Fruit fly (Drosophila melanogaster) whole organism, embryonic: ENCODE measurements around the gene CG5516.

Experiments used
- Asciz ChIP-seq: fragments of 200-800 bp; sonication (Bioruptor generic); optimal IDR thresholded peaks from 2 replicates; lab custom pipeline; 2017; ENCODE audit warnings: missing biosample characterization, mild to moderate bottlenecking, missing genetic modification characterization, missing genetic modification reagents
- B-H2 ChIP-seq: fragments of 200-800 bp; sonication (Bioruptor generic); optimal IDR thresholded peaks from 2 replicates; lab custom pipeline; 2018; ENCODE audit warnings: missing biosample characterization, mild to moderate bottlenecking, missing genetic modification characterization
- CG10209 ChIP-seq: fragments of 200-800 bp; sonication (Bioruptor generic); optimal IDR thresholded peaks from 3 replicates; lab custom pipeline; 2017; ENCODE audit warnings: missing biosample characterization, mild to moderate bottlenecking, missing genetic modification characterization, missing genetic modification reagents
- CG10565 ChIP-seq: fragments of 200-800 bp; sonication (Bioruptor generic); optimal IDR thresholded peaks from 3 replicates; lab custom pipeline; 2016; ENCODE audit warnings: missing biosample characterization, mild to moderate bottlenecking, missing genetic modification characterization
- CG12071 ChIP-seq: fragments of 200-800 bp; sonication (Bioruptor generic); optimal IDR thresholded peaks from 3 replicates; lab custom pipeline; 2018; ENCODE audit warnings: missing biosample characterization, mild to moderate bottlenecking, missing genetic modification characterization
- CG12236 ChIP-seq: fragments of 200-800 bp; sonication (Bioruptor generic); optimal IDR thresholded peaks from 2 replicates; lab custom pipeline; 2016; ENCODE audit warnings: missing biosample characterization, missing genetic modification characterization
- CG16813 ChIP-seq: fragments of 200-800 bp; sonication (Bioruptor generic); IDR thresholded peaks from 3 replicates; pipeline ENCODE4 v1.3.6; 2022; ENCODE audit warnings: missing biosample characterization, missing genetic modification characterization; ENCODE audit not compliant: partially characterized antibody
- CG16815 ChIP-seq: fragments of 200-800 bp; sonication (Bioruptor generic); optimal IDR thresholded peaks from 3 replicates; lab custom pipeline; 2017; ENCODE audit warnings: missing biosample characterization, mild to moderate bottlenecking, missing genetic modification characterization
- CG32532 ChIP-seq: fragments of 200-800 bp; sonication (Bioruptor generic); IDR thresholded peaks from 2 replicates; pipeline ENCODE4 v1.3.6; 2022; ENCODE audit warnings: missing biosample characterization, missing genetic modification characterization
- CG32772 ChIP-seq: fragments of 200-800 bp; sonication (Bioruptor generic); IDR thresholded peaks from 2 replicates; pipeline ENCODE4 v1.3.6; 2022; ENCODE audit warnings: missing biosample characterization, missing genetic modification characterization
- CG3847 ChIP-seq: fragments of 200-800 bp; sonication (Bioruptor generic); IDR thresholded peaks from 2 replicates; pipeline ENCODE4 v1.3.6; 2022; ENCODE audit warnings: missing biosample characterization, missing genetic modification characterization
- CG4424 ChIP-seq: fragments of 200-800 bp; sonication (Bioruptor generic); optimal IDR thresholded peaks from 3 replicates; lab custom pipeline; 2016; ENCODE audit warnings: missing biosample characterization, missing genetic modification characterization
- CG4820 ChIP-seq: fragments of 200-800 bp; sonication (Bioruptor generic); optimal IDR thresholded peaks from 3 replicates; lab custom pipeline; 2016; ENCODE audit warnings: missing biosample characterization, missing genetic modification characterization
- CG5180 ChIP-seq: fragments of 200-800 bp; sonication (Bioruptor generic); optimal IDR thresholded peaks from 3 replicates; lab custom pipeline; 2017; ENCODE audit warnings: missing biosample characterization, missing genetic modification characterization, mild to moderate bottlenecking, moderate library complexity, missing genetic modification reagents
- CG5245 ChIP-seq: fragments of 200-800 bp; sonication (Bioruptor generic); optimal IDR thresholded peaks from 3 replicates; lab custom pipeline; 2016; ENCODE audit warnings: missing biosample characterization, missing genetic modification characterization
- CG6654 ChIP-seq: fragments of 200-800 bp; sonication (Bioruptor generic); optimal IDR thresholded peaks from 2 replicates; lab custom pipeline; 2017; ENCODE audit warnings: missing biosample characterization, mild to moderate bottlenecking, missing genetic modification characterization
- CG6813 ChIP-seq: fragments of 200-800 bp; sonication (Bioruptor generic); optimal IDR thresholded peaks from 2 replicates; lab custom pipeline; 2017; ENCODE audit warnings: missing biosample characterization, missing genetic modification characterization, mild to moderate bottlenecking, moderate library complexity, missing genetic modification reagents
- CG8290 ChIP-seq, 3 experiments: fragments of 200-800 bp; sonication (Bioruptor generic); optimal IDR thresholded peaks; 2 replicates each; lab custom pipeline; 2016 to 2019; ENCODE audit warnings: missing biosample characterization in 3 of 3, missing genetic modification characterization in 3 of 3, mild to moderate bottlenecking in 2 of 3, moderate library complexity in 1 of 3
- CG8359 ChIP-seq: fragments of 200-800 bp; sonication (Bioruptor generic); optimal IDR thresholded peaks from 2 replicates; lab custom pipeline; 2017; ENCODE audit warnings: missing biosample characterization, mild to moderate bottlenecking, missing genetic modification characterization, borderline replicate concordance
- CG9609 ChIP-seq: fragments of 200-800 bp; sonication (Bioruptor generic); optimal IDR thresholded peaks from 3 replicates; lab custom pipeline; 2016; ENCODE audit warnings: missing biosample characterization, missing genetic modification characterization
- D19B ChIP-seq: fragments of 200-800 bp; sonication (Bioruptor generic); optimal IDR thresholded peaks from 2 replicates; lab custom pipeline; 2017; ENCODE audit warnings: missing biosample characterization, mild to moderate bottlenecking, missing genetic modification characterization
- GATAe ChIP-seq: fragments of 200-800 bp; sonication (Bioruptor generic); conservative IDR thresholded peaks from 2 replicates; pipeline ENCODE4 v1.3.6; 2022; ENCODE audit warnings: missing biosample characterization, missing genetic modification characterization
- HLH3B ChIP-seq: fragments of 200-800 bp; sonication (Bioruptor generic); IDR thresholded peaks from 2 replicates; pipeline ENCODE4 v1.3.6; 2022; ENCODE audit warnings: missing biosample characterization, missing genetic modification characterization
- HmgZ ChIP-seq: fragments of 200-800 bp; sonication (Bioruptor generic); optimal IDR thresholded peaks from 2 replicates; lab custom pipeline; 2018; ENCODE audit warnings: missing biosample characterization, mild to moderate bottlenecking, missing genetic modification characterization
- MESR4 ChIP-seq: fragments of 200-800 bp; sonication (Bioruptor generic); optimal IDR thresholded peaks from 2 replicates; lab custom pipeline; 2018; ENCODE audit warnings: missing biosample characterization, mild to moderate bottlenecking, missing genetic modification characterization, moderate library complexity
- Mrtf ChIP-seq: fragments of 200-800 bp; sonication (Bioruptor generic); IDR thresholded peaks from 3 replicates; pipeline ENCODE4 v1.3.6; 2022; ENCODE audit warnings: missing biosample characterization, missing genetic modification characterization
- Neu2 ChIP-seq: fragments of 200-800 bp; sonication (Bioruptor generic); optimal IDR thresholded peaks from 3 replicates; lab custom pipeline; 2016; ENCODE audit warnings: missing biosample characterization, missing genetic modification characterization, borderline replicate concordance
- Opbp ChIP-seq: fragments of 200-800 bp; sonication (Bioruptor generic); IDR thresholded peaks from 3 replicates; pipeline ENCODE4 v1.3.6; 2022; ENCODE audit warnings: missing biosample characterization, missing genetic modification characterization; ENCODE audit not compliant: partially characterized antibody
- Usf ChIP-seq: fragments of 200-800 bp; sonication (Bioruptor generic); optimal IDR thresholded peaks from 2 replicates; lab custom pipeline; 2017; ENCODE audit warnings: missing genotype, missing biosample characterization, missing genetic modification characterization
- ase ChIP-seq: fragments of 200-800 bp; sonication (Bioruptor generic); IDR thresholded peaks from 3 replicates; pipeline ENCODE4 v1.3.6; 2022; ENCODE audit warnings: missing biosample characterization, missing genetic modification characterization
- cg ChIP-seq: fragments of 200-800 bp; sonication (Bioruptor generic); optimal IDR thresholded peaks from 3 replicates; lab custom pipeline; 2019; ENCODE audit warnings: missing biosample characterization, mild to moderate bottlenecking, missing genetic modification characterization, moderate library complexity
- crp ChIP-seq, 2 experiments: fragments of 200-800 bp; sonication (Bioruptor generic); optimal IDR thresholded peaks; 2 replicates in 1 of 2; 3 replicates in 1 of 2; lab custom pipeline; 2017; ENCODE audit warnings: missing biosample characterization in 2 of 2, missing genetic modification characterization in 2 of 2, mild to moderate bottlenecking in 1 of 2, moderate library complexity in 1 of 2
- fd96Cb ChIP-seq: fragments of 200-800 bp; sonication (Bioruptor generic); optimal IDR thresholded peaks from 2 replicates; lab custom pipeline; 2018; ENCODE audit warnings: missing biosample characterization, mild to moderate bottlenecking, missing genetic modification characterization, moderate library complexity
- ftz-f1 ChIP-seq: fragments of 200-800 bp; sonication (Bioruptor generic); optimal IDR thresholded peaks from 2 replicates; lab custom pipeline; 2016; ENCODE audit warnings: missing biosample characterization, missing genetic modification characterization
- fu2 ChIP-seq: fragments of 200-800 bp; sonication (Bioruptor generic); optimal IDR thresholded peaks from 2 replicates; lab custom pipeline; 2016; ENCODE audit warnings: missing biosample characterization, missing genetic modification characterization
- h ChIP-seq: fragments of >200 bp; optimal IDR thresholded peaks from 2 replicates; lab custom pipeline; 2017
- insv ChIP-seq, 2 experiments: fragments of 200-800 bp; sonication (Bioruptor generic); optimal IDR thresholded peaks; 3 replicates each; lab custom pipeline; 2016 to 2018; ENCODE audit warnings: missing biosample characterization in 2 of 2, missing genetic modification characterization in 2 of 2
- jing ChIP-seq: fragments of 200-800 bp; sonication (Bioruptor generic); optimal IDR thresholded peaks from 2 replicates; lab custom pipeline; 2018; ENCODE audit warnings: missing biosample characterization, mild to moderate bottlenecking, missing genetic modification characterization
- maf-S ChIP-seq: fragments of 200-800 bp; sonication (Bioruptor generic); optimal IDR thresholded peaks from 2 replicates; lab custom pipeline; 2016; ENCODE audit warnings: missing biosample characterization, missing genetic modification characterization
- oc ChIP-seq: fragments of 200-800 bp; sonication (Bioruptor generic); optimal IDR thresholded peaks from 2 replicates; lab custom pipeline; 2018; ENCODE audit warnings: missing biosample characterization, mild to moderate bottlenecking, missing genetic modification characterization, moderate library complexity
- onecut ChIP-seq: fragments of 200-800 bp; sonication (Bioruptor generic); IDR thresholded peaks from 2 replicates; pipeline ENCODE4 v1.3.6; 2022; ENCODE audit warnings: missing biosample characterization, missing genetic modification characterization
- pb ChIP-seq: fragments of 200-800 bp; sonication (Bioruptor generic); optimal IDR thresholded peaks from 3 replicates; lab custom pipeline; 2016; ENCODE audit warnings: missing biosample characterization, missing genetic modification characterization
- pum ChIP-seq: fragments of 200-800 bp; sonication (Bioruptor generic); optimal IDR thresholded peaks from 2 replicates; lab custom pipeline; 2016; ENCODE audit warnings: missing biosample characterization, missing genetic modification characterization
- ro ChIP-seq: fragments of 200-800 bp; sonication (Bioruptor generic); IDR thresholded peaks from 2 replicates; pipeline ENCODE4 v1.3.6; 2022; ENCODE audit warnings: missing biosample characterization, missing genetic modification characterization
- row ChIP-seq: fragments of 200-800 bp; sonication (Bioruptor generic); IDR thresholded peaks from 3 replicates; pipeline ENCODE4 v1.3.6; 2022; ENCODE audit warnings: missing biosample characterization, missing genetic modification characterization
- sc ChIP-seq, 3 experiments: fragments of >200 bp in 2 of 3; fragments of 200-800 bp in 1 of 3; sonication (Bioruptor generic) in 1 of 3; optimal IDR thresholded peaks; 2 replicates in 2 of 3; 3 replicates in 1 of 3; lab custom pipeline; 2017; ENCODE audit warnings: mild to moderate bottlenecking in 1 of 3, missing biosample characterization in 1 of 3, missing genetic modification characterization in 1 of 3, missing genetic modification reagents in 1 of 3
- slbo ChIP-seq: fragments of 200-800 bp; sonication (Bioruptor generic); IDR thresholded peaks from 2 replicates; pipeline ENCODE4 v1.3.6; 2022; ENCODE audit warnings: missing biosample characterization, missing genetic modification characterization
- tgo ChIP-seq: fragments of 200-800 bp; sonication (Bioruptor generic); IDR thresholded peaks from 3 replicates; pipeline ENCODE4 v1.3.6; 2022; ENCODE audit warnings: missing biosample characterization, missing genetic modification characterization
- tio ChIP-seq: fragments of 200-800 bp; sonication (Bioruptor generic); optimal IDR thresholded peaks from 2 replicates; lab custom pipeline; 2017; ENCODE audit warnings: missing biosample characterization, missing genetic modification characterization, inconsistent platforms
- tll ChIP-seq, 2 experiments: fragments of 200-800 bp in 1 of 2; fragments of >200 bp in 1 of 2; sonication (Bioruptor generic) in 1 of 2; optimal IDR thresholded peaks; 2 replicates each; lab custom pipeline; 2017 to 2019; ENCODE audit warnings: missing biosample characterization in 2 of 2, missing genetic modification characterization in 2 of 2, mild to moderate bottlenecking in 1 of 2, moderate library complexity in 1 of 2

Gene CG5516

dm6 chr3R:15973488-15973975 lies 9.8 kb downstream of the CG5516 start (continued):
- TF ChIP-seq pum (GFP tag; lab: Kevin White, UChicago): peak; percentile 28
- peak; percentile 76 for TF ChIP-seq MESR4
- no peak for TF ChIP-seq Asciz (GFP tag; lab: Kevin White, UChicago)
- no peak for TF ChIP-seq D19B
- TF ChIP-seq CG8290 (GFP tag; optimal IDR thresholded peaks at IDR 0.05; lab: Kevin White, UChicago): no peak
- TF ChIP-seq CG8290 (tag; optimal IDR thresholded peaks at IDR 0.05; lab: Kevin White, UChicago): peak in 1 of 2 experiments; percentile 67
- TF ChIP-seq CG5180: peak; percentile 6
- TF ChIP-seq CG32532 (GFP tag; lab: Robert Waterston, UW): no peak
- TF ChIP-seq fd96Cb (tag; lab: Kevin White, UChicago): no peak
- TF ChIP-seq CG16815 (GFP tag; lab: Kevin White, UChicago): no peak
- TF ChIP-seq h (lab: Kevin White, UChicago): no peak
- no peak for TF ChIP-seq sc (optimal IDR thresholded peaks at IDR 0.05; lab: Kevin White, UChicago)
- no peak for TF ChIP-seq sc (GFP tag; optimal IDR thresholded peaks at IDR 0.05; lab: Kevin White, UChicago)
- no peak for TF ChIP-seq Opbp (GFP tag; lab: Robert Waterston, UW)
- TF ChIP-seq ase (GFP tag; lab: Robert Waterston, UW): no peak
- no peak for TF ChIP-seq jing
- TF ChIP-seq CG4424 (GFP tag; lab: Kevin White, UChicago): no peak
- no peak for TF ChIP-seq ro
- peak; percentile 2 for TF ChIP-seq B-H2 (GFP tag; lab: Kevin White, UChicago)
- TF ChIP-seq Neu2: no peak
- TF ChIP-seq CG16813: no peak
- TF ChIP-seq CG5245 (GFP tag; lab: Kevin White, UChicago): no peak
- TF ChIP-seq tll (GFP tag; optimal IDR thresholded peaks at IDR 0.05; lab: Kevin White, UChicago): peak in 1 of 2 experiments; percentile 37
- TF ChIP-seq CG6813 (GFP tag; lab: Kevin White, UChicago): no peak
- TF ChIP-seq oc (tag; lab: Kevin White, UChicago): no peak
- TF ChIP-seq tio (GFP tag; lab: Kevin White, UChicago): no peak
- no peak for TF ChIP-seq CG8359 (GFP tag; lab: Kevin White, UChicago)
- TF ChIP-seq insv (GFP tag; optimal IDR thresholded peaks at IDR 0.05; lab: Kevin White, UChicago): peak in 1 of 2 experiments; percentile 55
- TF ChIP-seq pb (GFP tag; lab: Kevin White, UChicago): peak; percentile 52
- no peak for TF ChIP-seq CG12236 (GFP tag; lab: Kevin White, UChicago)
- no peak for TF ChIP-seq row
- TF ChIP-seq CG6654 (GFP tag; lab: Kevin White, UChicago): peak; percentile 96
- no peak for TF ChIP-seq slbo
- TF ChIP-seq HLH3B: no peak
- TF ChIP-seq CG12071 (GFP tag; lab: Kevin White, UChicago): peak; percentile 30
- TF ChIP-seq CG32772 (GFP tag; lab: Robert Waterston, UW): no peak
- peak; percentile 17 for TF ChIP-seq maf-S (GFP tag; lab: Kevin White, UChicago)
- TF ChIP-seq onecut: peak; percentile 84
- no peak for TF ChIP-seq Usf (GFP tag; lab: Kevin White, UChicago)
- TF ChIP-seq cg (GFP tag; lab: Kevin White, UChicago): peak; percentile 86
- TF ChIP-seq HmgZ (tag; lab: Kevin White, UChicago): no peak
- TF ChIP-seq ftz-f1: no peak
- no peak for TF ChIP-seq CG10565 (GFP tag; lab: Kevin White, UChicago)
- TF ChIP-seq CG3847 (GFP tag; lab: Robert Waterston, UW): no peak
- no peak for TF ChIP-seq CG4820 (GFP tag; lab: Kevin White, UChicago)
- TF ChIP-seq crp (GFP tag; optimal IDR thresholded peaks at IDR 0.05; lab: Kevin White, UChicago): no peak
- TF ChIP-seq fu2 (GFP tag; lab: Kevin White, UChicago): no peak
- no peak for TF ChIP-seq CG10209 (GFP tag; lab: Kevin White, UChicago)
- no peak for TF ChIP-seq CG9609
- TF ChIP-seq GATAe (GFP tag; lab: Robert Waterston, UW): no peak
- TF ChIP-seq Mrtf: no peak
- no peak for TF ChIP-seq tgo (GFP tag; lab: Robert Waterston, UW)
